Fruit fly (Drosophila melanogaster): ENCODE results near the gene IFT46.

IFT46 gene

dm6 chr2L:18658108-18658507 lies 42.2 kb upstream of the IFT46 start (continued):
- TF ChIP-seq MESR4 (GFP tag; optimal IDR thresholded peaks at IDR 0.05): no peak
- TF ChIP-seq shn (GFP tag; optimal IDR thresholded peaks at IDR 0.05): no peak
- no peak for TF ChIP-seq sob (GFP tag; IDR thresholded peaks at IDR 0.05)
- no peak for TF ChIP-seq CHES-1-like (GFP tag; optimal IDR thresholded peaks at IDR 0.05)
- TF ChIP-seq CG1832 (GFP tag; optimal IDR thresholded peaks at IDR 0.05): no peak
- no peak for TF ChIP-seq CG11456 (GFP tag; IDR thresholded peaks at IDR 0.05)
- no peak for TF ChIP-seq CG4820 (GFP tag; optimal IDR thresholded peaks at IDR 0.05)
- TF ChIP-seq Abd-B (GFP tag; optimal IDR thresholded peaks at IDR 0.05): peak; percentile 33
- no peak for TF ChIP-seq az2 (GFP tag; optimal IDR thresholded peaks at IDR 0.05)
- no peak for TF ChIP-seq salm (tag; optimal IDR thresholded peaks at IDR 0.05)
- no peak for TF ChIP-seq CG8089 (GFP tag; optimal IDR thresholded peaks at IDR 0.05)
- TF ChIP-seq ci (GFP tag; IDR thresholded peaks at IDR 0.05): no peak
- no peak for TF ChIP-seq Dad (GFP tag; optimal IDR thresholded peaks at IDR 0.05)
- no peak for TF ChIP-seq cg (GFP tag; optimal IDR thresholded peaks at IDR 0.05)
- no peak for TF ChIP-seq pan (optimal IDR thresholded peaks at IDR 0.05)
- TF ChIP-seq pan (GFP tag; optimal IDR thresholded peaks at IDR 0.05 in 1 of 2, IDR thresholded peaks at IDR 0.05 in 1 of 2): peak in 1 of 2 experiments; percentile 40
- no peak for TF ChIP-seq sim (GFP tag; IDR thresholded peaks at IDR 0.05)
- peak; percentile 67 for TF ChIP-seq Meics (GFP tag; optimal IDR thresholded peaks at IDR 0.05)
- no peak for TF ChIP-seq CG10979 (tag; optimal IDR thresholded peaks at IDR 0.05)
- TF ChIP-seq CG10366 (GFP tag; IDR thresholded peaks at IDR 0.05): no peak
- peak; percentile 35 for TF ChIP-seq cwo (GFP tag; optimal IDR thresholded peaks at IDR 0.05)
- no peak for TF ChIP-seq Elba2 (GFP tag; optimal IDR thresholded peaks at IDR 0.05)
- no peak for TF ChIP-seq Awh (GFP tag; IDR thresholded peaks at IDR 0.05)
- no peak for TF ChIP-seq NFAT (GFP tag; IDR thresholded peaks at IDR 0.05)
- TF ChIP-seq CG2678 (tag; optimal IDR thresholded peaks at IDR 0.05): peak; percentile 72
- no peak for TF ChIP-seq CG16813 (GFP tag; IDR thresholded peaks at IDR 0.05; ENCODE audit: partially characterized antibody)
- TF ChIP-seq disco-r (GFP tag; optimal IDR thresholded peaks at IDR 0.05): no peak
- TF ChIP-seq fd64A (GFP tag; optimal IDR thresholded peaks at IDR 0.05): no peak
- TF ChIP-seq z (GFP tag; IDR thresholded peaks at IDR 0.05): no peak
- TF ChIP-seq kah (GFP tag; optimal IDR thresholded peaks at IDR 0.05): no peak
- peak; percentile 1 for TF ChIP-seq phol (tag; optimal IDR thresholded peaks at IDR 0.05)
- TF ChIP-seq sens (GFP tag): peak; percentile 54
- TF ChIP-seq psq (GFP tag; optimal IDR thresholded peaks at IDR 0.05): no peak
- TF ChIP-seq BtbVII (GFP tag; optimal IDR thresholded peaks at IDR 0.05): peak; percentile 8
- TF ChIP-seq Nf-YC (tag; optimal IDR thresholded peaks at IDR 0.05): peak; percentile 9
- TF ChIP-seq C15 (GFP tag; IDR thresholded peaks at IDR 0.05): no peak
- TF ChIP-seq twi (tag; optimal IDR thresholded peaks at IDR 0.05): no peak
- no peak for TF ChIP-seq CG10543 (GFP tag; optimal IDR thresholded peaks at IDR 0.05)
- TF ChIP-seq Fer1 (GFP tag; optimal IDR thresholded peaks at IDR 0.05): peak; percentile 54
- TF ChIP-seq dm (GFP tag; optimal IDR thresholded peaks at IDR 0.05): no peak
- TF ChIP-seq CG6683 (GFP tag; optimal IDR thresholded peaks at IDR 0.05): peak; percentile 9
- TF ChIP-seq gro (GFP tag; optimal IDR thresholded peaks at IDR 0.05): no peak
- TF ChIP-seq ara (GFP tag; IDR thresholded peaks at IDR 0.05): no peak
- TF ChIP-seq Neu2 (GFP tag; optimal IDR thresholded peaks at IDR 0.05; ENCODE audit: borderline replicate concordance): no peak
- TF ChIP-seq CG14710 (tag; optimal IDR thresholded peaks at IDR 0.05): no peak
- TF ChIP-seq CG15269 (tag; optimal IDR thresholded peaks at IDR 0.05): peak; percentile 47
- TF ChIP-seq jing (GFP tag; optimal IDR thresholded peaks at IDR 0.05): no peak
- no peak for TF ChIP-seq zen2 (GFP tag; IDR thresholded peaks at IDR 0.05; ENCODE audit: partially characterized antibody)
- TF ChIP-seq CG12769 (tag; optimal IDR thresholded peaks at IDR 0.05): no peak
- TF ChIP-seq CG33213 (GFP tag; optimal IDR thresholded peaks at IDR 0.05): no peak
- no peak for TF ChIP-seq stwl (tag; optimal IDR thresholded peaks at IDR 0.05)
- no peak for TF ChIP-seq her (GFP tag; optimal IDR thresholded peaks at IDR 0.05)
